Worm (Caenorhabditis elegans) whole organism, L3 larva: ENCODE results near the gene B0286.1.

Experiments used
- ZK546.5 ChIP-seq: sonication (generic microtip); optimal IDR thresholded peaks from 2 replicates; lab custom pipeline; 2017; ENCODE audit warnings: missing biosample characterization, missing genetic modification characterization
- aly-2 ChIP-seq: fragments of 150-350 bp; optimal IDR thresholded peaks from 2 replicates; lab custom pipeline; 2014; ENCODE audit warnings: missing biosample characterization, missing genetic modification characterization
- ama-1 ChIP-seq: fragments of 150-350 bp; optimal IDR thresholded peaks from 2 replicates; lab custom pipeline; 2018
- ceh-16 ChIP-seq: sonication (generic microtip); optimal IDR thresholded peaks from 2 replicates; lab custom pipeline; 2017; ENCODE audit warnings: missing biosample characterization, missing genetic modification characterization
- ceh-28 ChIP-seq: fragments of 150-350 bp; optimal IDR thresholded peaks from 2 replicates; lab custom pipeline; 2014; ENCODE audit warnings: missing biosample characterization, missing genetic modification reagents, missing genetic modification characterization
- daf-12 ChIP-seq: fragments of 150-350 bp; optimal IDR thresholded peaks from 2 replicates; lab custom pipeline; 2014; ENCODE audit warnings: missing biosample characterization, missing genetic modification reagents, missing genetic modification characterization
- egl-27 ChIP-seq: sonication (generic microtip); optimal IDR thresholded peaks from 4 replicates; lab custom pipeline; 2017; ENCODE audit warnings: missing biosample characterization, missing genetic modification reagents, missing genetic modification characterization
- elt-1 ChIP-seq: fragments of 150-350 bp; optimal IDR thresholded peaks from 2 replicates; lab custom pipeline; 2014; ENCODE audit warnings: missing biosample characterization, missing genetic modification characterization
- elt-2 ChIP-seq: sonication (generic microtip); optimal IDR thresholded peaks from 2 replicates; lab custom pipeline; 2016; ENCODE audit warnings: missing genetic modification reagents, mild to moderate bottlenecking, missing genetic modification characterization, missing compliant biosample characterization
- elt-3 ChIP-seq, 3 experiments: fragments of 150-350 bp in 1 of 3; sonication (generic microtip) in 2 of 3; optimal IDR thresholded peaks; 2 replicates in 2 of 3; 4 replicates in 1 of 3; lab custom pipeline; 2014 to 2017; ENCODE audit warnings: missing biosample characterization in 3 of 3, missing genetic modification characterization in 3 of 3
- eor-1 ChIP-seq, 2 experiments: fragments of 150-350 bp; optimal IDR thresholded peaks; 2 replicates each; lab custom pipeline; 2014 to 2018; ENCODE audit warnings: missing biosample characterization in 2 of 2, missing genetic modification characterization in 2 of 2
- fkh-10 ChIP-seq: sonication (generic microtip); optimal IDR thresholded peaks from 2 replicates; lab custom pipeline; 2017; ENCODE audit warnings: missing biosample characterization, missing genetic modification reagents, missing genetic modification characterization
- fos-1 ChIP-seq: fragments of 150-350 bp; optimal IDR thresholded peaks from 2 replicates; lab custom pipeline; 2014; ENCODE audit warnings: missing biosample characterization, missing genetic modification characterization
- hmg-11 ChIP-seq: sonication (generic microtip); optimal IDR thresholded peaks from 2 replicates; lab custom pipeline; 2016; ENCODE audit warnings: missing genetic modification characterization, missing compliant biosample characterization
- jun-1 ChIP-seq: fragments of 150-350 bp; optimal IDR thresholded peaks from 2 replicates; lab custom pipeline; 2014; ENCODE audit warnings: missing biosample characterization, missing genetic modification reagents, missing genetic modification characterization
- lin-15B ChIP-seq: fragments of 150-350 bp; optimal IDR thresholded peaks from 2 replicates; lab custom pipeline; 2014; ENCODE audit warnings: missing biosample characterization, missing genetic modification characterization
- lin-39 ChIP-seq: fragments of 150-350 bp; optimal IDR thresholded peaks from 2 replicates; lab custom pipeline; 2018; ENCODE audit warnings: missing biosample characterization, missing genetic modification reagents, missing genetic modification characterization
- lsy-12 ChIP-seq: sonication (generic microtip); optimal IDR thresholded peaks from 2 replicates; lab custom pipeline; 2016; ENCODE audit warnings: mild to moderate bottlenecking, missing genetic modification characterization, missing compliant biosample characterization
- mml-1 ChIP-seq: fragments of 150-350 bp; sonication (generic microtip); optimal IDR thresholded peaks from 3 replicates; lab custom pipeline; 2014; ENCODE audit warnings: missing biosample characterization, missing genetic modification characterization
- nfya-1 ChIP-seq: sonication (generic microtip); optimal IDR thresholded peaks from 2 replicates; lab custom pipeline; 2017; ENCODE audit warnings: missing genetic modification characterization, mild to moderate bottlenecking, missing compliant biosample characterization, antibody characterized with exemption, moderate library complexity; ENCODE audit not compliant: insufficient read depth
- nhr-11 ChIP-seq: fragments of 150-350 bp; optimal IDR thresholded peaks from 2 replicates; lab custom pipeline; 2014; ENCODE audit warnings: missing biosample characterization, missing genetic modification characterization
- nhr-12 ChIP-seq: fragments of 150-350 bp; optimal IDR thresholded peaks from 2 replicates; lab custom pipeline; 2014; ENCODE audit warnings: missing biosample characterization, missing genetic modification characterization
- nhr-23 ChIP-seq: fragments of 150-350 bp; optimal IDR thresholded peaks from 2 replicates; lab custom pipeline; 2014; ENCODE audit warnings: missing biosample characterization, missing genetic modification reagents, missing genetic modification characterization
- nhr-237 ChIP-seq: fragments of 150-350 bp; optimal IDR thresholded peaks from 2 replicates; lab custom pipeline; 2014; ENCODE audit warnings: missing biosample characterization, missing genetic modification characterization
- nhr-25 ChIP-seq: sonication (generic microtip); optimal IDR thresholded peaks from 2 replicates; lab custom pipeline; 2017; ENCODE audit warnings: missing biosample characterization, missing genetic modification characterization
- nhr-28 ChIP-seq: fragments of 150-350 bp; optimal IDR thresholded peaks from 2 replicates; lab custom pipeline; 2014; ENCODE audit warnings: missing biosample characterization, missing genetic modification characterization
- nhr-43 ChIP-seq: sonication (generic microtip); optimal IDR thresholded peaks from 2 replicates; lab custom pipeline; 2016; ENCODE audit warnings: mild to moderate bottlenecking, missing genetic modification characterization, missing compliant biosample characterization; ENCODE audit not compliant: poor library complexity, severe bottlenecking
- nhr-67 ChIP-seq: fragments of 150-350 bp; optimal IDR thresholded peaks from 2 replicates; lab custom pipeline; 2014; ENCODE audit warnings: missing biosample characterization, missing genetic modification characterization
- nhr-76 ChIP-seq: fragments of 150-350 bp; sonication (generic microtip); optimal IDR thresholded peaks from 5 replicates; lab custom pipeline; 2014; ENCODE audit warnings: missing biosample characterization, missing genetic modification characterization
- nhr-77 ChIP-seq: fragments of 150-350 bp; optimal IDR thresholded peaks from 2 replicates; lab custom pipeline; 2014; ENCODE audit warnings: missing biosample characterization, missing genetic modification characterization
- pha-4 ChIP-seq: fragments of 150-350 bp; optimal IDR thresholded peaks from 2 replicates; lab custom pipeline; 2014; ENCODE audit warnings: missing biosample characterization, missing genetic modification reagents, missing genetic modification characterization
- pqm-1 ChIP-seq: fragments of 150-350 bp; optimal IDR thresholded peaks from 2 replicates; lab custom pipeline; 2017; ENCODE audit warnings: missing biosample characterization, missing genetic modification characterization, inconsistent platforms
- sea-2 ChIP-seq: fragments of 150-350 bp; sonication (generic microtip); optimal IDR thresholded peaks from 4 replicates; lab custom pipeline; 2014; ENCODE audit warnings: missing biosample characterization, missing genetic modification reagents, missing genetic modification characterization
- skn-1 ChIP-seq: fragments of 150-350 bp; optimal IDR thresholded peaks from 2 replicates; lab custom pipeline; 2014; ENCODE audit warnings: missing biosample characterization, missing genetic modification characterization
- snpc-4 ChIP-seq: fragments of 150-350 bp; optimal IDR thresholded peaks from 2 replicates; lab custom pipeline; 2014; ENCODE audit warnings: missing biosample characterization, missing genetic modification characterization
- unc-39 ChIP-seq: sonication (generic microtip); optimal IDR thresholded peaks from 4 replicates; lab custom pipeline; 2017; ENCODE audit warnings: missing biosample characterization, missing genetic modification characterization
- unc-62 ChIP-seq: fragments of 150-350 bp; sonication (generic microtip); optimal IDR thresholded peaks from 4 replicates; lab custom pipeline; 2014; ENCODE audit warnings: missing biosample characterization, missing genetic modification reagents, missing genetic modification characterization
- zag-1 ChIP-seq: fragments of 150-350 bp; optimal IDR thresholded peaks from 2 replicates; lab custom pipeline; 2014; ENCODE audit warnings: missing biosample characterization, missing genetic modification characterization
- ztf-11 ChIP-seq: fragments of 150-350 bp; optimal IDR thresholded peaks from 2 replicates; lab custom pipeline; 2014; ENCODE audit warnings: missing biosample characterization, missing genetic modification characterization
- ztf-4 ChIP-seq: fragments of 150-350 bp; optimal IDR thresholded peaks from 2 replicates; lab custom pipeline; 2014; ENCODE audit warnings: missing biosample characterization, missing genetic modification characterization

The B0286.1 gene

ce11 chrII:4394438-4394837 lies 16.1 kb downstream of the B0286.1 start:
- TF ChIP-seq jun-1 (tag; lab: Kevin White, UChicago) = no peak
- no peak for TF ChIP-seq nhr-77 (tag; lab: Kevin White, UChicago)
- TF ChIP-seq ceh-16 (tag; lab: Kevin White, UChicago) = no peak
- TF ChIP-seq pqm-1 (tag; lab: Kevin White, UChicago) = no peak
- TF ChIP-seq fos-1 (tag; lab: Kevin White, UChicago) = no peak
- TF ChIP-seq nhr-11 = no peak
- TF ChIP-seq daf-12 (tag; lab: Kevin White, UChicago) = no peak
- no peak for TF ChIP-seq unc-39 (tag; lab: Kevin White, UChicago)
- no peak for TF ChIP-seq lsy-12
- no peak for TF ChIP-seq nhr-25 (tag; lab: Kevin White, UChicago)
- no peak for TF ChIP-seq nhr-28 (tag; lab: Kevin White, UChicago)
- TF ChIP-seq zag-1 (tag; lab: Kevin White, UChicago) = no peak

ce11 chrII:4405358-4405757 lies 27.1 kb downstream of the B0286.1 start, which contains the start of gene ZK430.5:
Gene ZK430.5, plus strand, starts transcription at chrII:4405658.
- no peak for TF ChIP-seq nhr-237 (tag; lab: Kevin White, UChicago)
- no peak for TF ChIP-seq pqm-1 (tag; lab: Kevin White, UChicago)
- no peak for TF ChIP-seq lin-15B
- TF ChIP-seq lsy-12 = no peak
- no peak for TF ChIP-seq nhr-23 (tag; lab: Kevin White, UChicago)
- no peak for TF ChIP-seq daf-12 (tag; lab: Kevin White, UChicago)
- no peak for TF ChIP-seq nhr-43
- TF ChIP-seq ztf-4 (tag; lab: Kevin White, UChicago) = no peak
- no peak for TF ChIP-seq unc-62 (GFP tag; lab: Kevin White, UChicago)
- TF ChIP-seq elt-1 (tag; lab: Kevin White, UChicago) = no peak
- no peak for TF ChIP-seq lin-39 (tag; lab: Kevin White, UChicago)
- TF ChIP-seq ama-1 (lab: Kevin White, UChicago) = no peak
- TF ChIP-seq nhr-76 = no peak
- no peak for TF ChIP-seq snpc-4
- no peak for TF ChIP-seq fkh-10 (GFP tag; lab: Kevin White, UChicago)
- TF ChIP-seq nhr-11 = no peak
- no peak for TF ChIP-seq elt-3 (tag; optimal IDR thresholded peaks at IDR 0.05; lab: Kevin White, UChicago)
- TF ChIP-seq ztf-11 (tag; lab: Kevin White, UChicago) = no peak
- no peak for TF ChIP-seq eor-1 (tag; optimal IDR thresholded peaks at IDR 0.05; lab: Kevin White, UChicago)

DNA sequence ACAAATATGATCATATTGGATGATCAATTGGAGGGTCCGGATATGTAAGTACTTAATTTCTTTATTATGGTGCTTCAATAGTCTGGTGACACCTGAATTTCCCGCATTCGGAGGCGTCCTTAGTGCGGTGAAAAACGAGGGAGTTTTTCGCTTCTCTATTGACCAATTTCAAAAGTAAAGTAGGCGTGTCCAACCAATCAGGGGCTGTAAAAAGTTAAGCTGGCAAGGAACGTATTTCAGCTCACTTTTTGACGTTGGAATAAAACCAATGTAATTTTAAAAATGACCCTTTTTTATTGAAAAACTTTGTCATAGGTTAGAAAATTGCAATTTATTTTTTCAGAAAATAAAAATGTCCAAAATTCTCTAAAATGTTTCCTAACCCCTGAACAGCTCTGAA lies 31.4 kb downstream of the B0286.1 start:
- TF ChIP-seq ceh-28 (tag; lab: Kevin White, UChicago) (no peak), nfya-1 (tag; lab: Kevin White, UChicago) (peak; percentile 90)

DNA sequence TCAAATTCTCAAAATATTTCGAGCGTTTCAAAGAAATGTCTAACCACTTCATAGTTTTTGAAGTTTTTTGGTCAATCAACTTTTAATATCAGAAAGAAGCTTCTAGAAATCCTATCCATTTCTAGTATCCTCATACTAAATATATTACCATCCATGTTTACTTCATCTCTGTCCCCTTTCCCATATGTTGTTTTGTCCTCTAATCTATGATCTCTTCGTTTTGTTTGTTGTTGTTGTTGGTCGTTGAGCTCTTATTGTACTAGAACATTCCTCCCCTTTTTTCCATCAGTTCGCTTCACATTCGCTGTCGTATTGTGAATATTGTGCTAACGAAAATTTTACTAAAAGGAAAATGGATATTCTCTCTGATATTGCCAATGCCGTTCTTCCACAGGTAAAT lies 39.0 kb downstream of the B0286.1 start, which contains the start of gene sod-5:
Gene sod-5 (plus strand): TSS at position 301 of the 400 bp plus-strand sequence.
- TF ChIP-seq nhr-237 (tag; lab: Kevin White, UChicago) (no peak), mml-1 (no peak), lin-15B (no peak), skn-1 (tag; lab: Kevin White, UChicago) (no peak), nhr-67 (tag; lab: Kevin White, UChicago) (no peak), hmg-11 (no peak), ceh-16 (tag; lab: Kevin White, UChicago) (no peak), egl-27 (tag; lab: Kevin White, UChicago) (no peak), nhr-12 (tag; lab: Kevin White, UChicago) (no peak), ztf-4 (tag; lab: Kevin White, UChicago) (no peak), pqm-1 (tag; lab: Kevin White, UChicago) (no peak), fos-1 (tag; lab: Kevin White, UChicago) (no peak), sea-2 (GFP tag; lab: Kevin White, UChicago) (no peak), elt-1 (tag; lab: Kevin White, UChicago) (no peak), pha-4 (tag; lab: Kevin White, UChicago) (no peak), ZK546.5 (no peak), elt-2 (tag; lab: Kevin White, UChicago) (no peak), aly-2 (no peak)
